Worm (Caenorhabditis elegans): ENCODE results near the gene ttr-39.

ttr-39 gene

ce11 chrIV:10040803-10041202, 48.9 kb downstream of the ttr-39 start, which contains the start of gene dhs-31:
TSS of gene dhs-31 (minus strand) at chrIV:10040903.
- no peak for TF ChIP-seq ztf-29 (GFP tag; IDR thresholded peaks at IDR 0.05)
- no peak for TF ChIP-seq ref-1 (GFP tag; conservative IDR thresholded peaks at IDR 0.05)
- TF ChIP-seq tab-1 (GFP tag; IDR thresholded peaks at IDR 0.05): no peak
- no peak for TF ChIP-seq flt-1 (GFP tag; IDR thresholded peaks at IDR 0.05)
